Fruit fly (Drosophila melanogaster) Kc167 (cell line): ENCODE results near the gene CG17712.

Source experiments
- Myc ChIP-seq: fragments of >200 bp; optimal IDR thresholded peaks from 2 replicates; lab custom pipeline; 2017; ENCODE audit warnings: missing external identifiers
- psq ChIP-seq: fragments of >200 bp; optimal IDR thresholded peaks from 2 replicates; lab custom pipeline; 2017; ENCODE audit warnings: missing external identifiers

DNA sequence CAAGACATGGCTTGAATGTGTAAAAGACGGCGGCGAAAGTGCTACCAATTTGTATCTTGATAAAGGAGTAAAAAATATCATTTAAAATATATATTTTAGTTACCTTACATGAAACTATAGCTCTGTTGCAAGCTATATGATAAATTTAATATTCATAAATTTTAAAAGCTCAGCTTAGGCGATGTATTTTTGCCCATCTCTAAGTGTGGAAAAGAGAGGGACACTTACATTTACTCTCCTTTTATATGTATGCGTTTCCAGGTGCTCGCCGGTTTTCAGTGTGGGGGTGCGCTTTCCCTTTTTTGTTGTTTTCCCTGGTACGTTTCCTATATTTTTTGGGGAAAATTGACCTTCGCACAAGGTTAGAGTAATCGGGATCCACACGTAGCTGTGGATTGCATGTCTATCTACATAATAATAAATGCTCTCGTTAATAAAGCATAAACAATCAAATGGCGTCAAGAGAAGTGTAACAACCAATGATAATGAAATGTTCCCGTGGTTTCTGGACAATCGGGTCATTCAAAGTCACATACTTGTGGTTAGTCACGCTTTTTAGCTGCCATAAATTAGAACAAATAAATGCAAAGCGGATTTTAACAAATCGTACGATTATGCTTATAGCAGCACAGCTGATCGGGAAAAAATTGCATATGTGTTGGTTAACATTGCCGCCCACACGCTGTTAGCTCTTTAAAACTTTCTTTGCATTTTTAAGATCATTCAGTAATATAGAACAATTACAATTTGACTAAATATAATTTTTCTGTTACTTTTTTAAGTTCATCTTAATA, 23.9 kb downstream of the CG17712 start:
- no peak for TF ChIP-seq Myc (lab: Kevin White, UChicago)
- no peak for TF ChIP-seq psq (lab: Kevin White, UChicago)
